Worm (Caenorhabditis elegans) whole organism, L3 larva: ENCODE results near the gene eco-1.

Experiments
- R02D3.7 ChIP-seq: fragments of 150-350 bp; optimal IDR thresholded peaks from 2 replicates; lab custom pipeline; 2014; ENCODE audit warnings: missing biosample characterization, missing genetic modification characterization
- ZK546.5 ChIP-seq: sonication (generic microtip); optimal IDR thresholded peaks from 2 replicates; lab custom pipeline; 2017; ENCODE audit warnings: missing biosample characterization, missing genetic modification characterization
- ama-1 ChIP-seq: fragments of 150-350 bp; optimal IDR thresholded peaks from 2 replicates; lab custom pipeline; 2018
- ceh-28 ChIP-seq: fragments of 150-350 bp; optimal IDR thresholded peaks from 2 replicates; lab custom pipeline; 2014; ENCODE audit warnings: missing biosample characterization, missing genetic modification reagents, missing genetic modification characterization
- ceh-9 ChIP-seq: sonication (generic microtip); optimal IDR thresholded peaks from 2 replicates; lab custom pipeline; 2018; ENCODE audit warnings: missing biosample characterization, missing genetic modification characterization
- daf-12 ChIP-seq: fragments of 150-350 bp; optimal IDR thresholded peaks from 2 replicates; lab custom pipeline; 2014; ENCODE audit warnings: missing biosample characterization, missing genetic modification reagents, missing genetic modification characterization
- egl-27 ChIP-seq: sonication (generic microtip); optimal IDR thresholded peaks from 4 replicates; lab custom pipeline; 2017; ENCODE audit warnings: missing biosample characterization, missing genetic modification reagents, missing genetic modification characterization
- egl-5 ChIP-seq: fragments of 150-350 bp; optimal IDR thresholded peaks from 2 replicates; lab custom pipeline; 2017; ENCODE audit warnings: missing biosample characterization, missing genetic modification reagents, missing genetic modification characterization, inconsistent platforms
- elt-1 ChIP-seq: fragments of 150-350 bp; optimal IDR thresholded peaks from 2 replicates; lab custom pipeline; 2014; ENCODE audit warnings: missing biosample characterization, missing genetic modification characterization
- elt-2 ChIP-seq: sonication (generic microtip); optimal IDR thresholded peaks from 2 replicates; lab custom pipeline; 2016; ENCODE audit warnings: missing genetic modification reagents, mild to moderate bottlenecking, missing genetic modification characterization, missing compliant biosample characterization
- elt-3 ChIP-seq, 3 experiments: fragments of 150-350 bp in 1 of 3; sonication (generic microtip) in 2 of 3; optimal IDR thresholded peaks; 2 replicates in 2 of 3; 4 replicates in 1 of 3; lab custom pipeline; 2014 to 2017; ENCODE audit warnings: missing biosample characterization in 3 of 3, missing genetic modification characterization in 3 of 3
- eor-1 ChIP-seq, 2 experiments: fragments of 150-350 bp; optimal IDR thresholded peaks; 2 replicates each; lab custom pipeline; 2014 to 2018; ENCODE audit warnings: missing biosample characterization in 2 of 2, missing genetic modification characterization in 2 of 2
- fkh-10 ChIP-seq: sonication (generic microtip); optimal IDR thresholded peaks from 2 replicates; lab custom pipeline; 2017; ENCODE audit warnings: missing biosample characterization, missing genetic modification reagents, missing genetic modification characterization
- fkh-2 ChIP-seq: fragments of 150-350 bp; optimal IDR thresholded peaks from 2 replicates; lab custom pipeline; 2014; ENCODE audit warnings: missing biosample characterization, missing genetic modification reagents, missing genetic modification characterization
- fos-1 ChIP-seq: fragments of 150-350 bp; optimal IDR thresholded peaks from 2 replicates; lab custom pipeline; 2014; ENCODE audit warnings: missing biosample characterization, missing genetic modification characterization
- hmg-11 ChIP-seq: sonication (generic microtip); optimal IDR thresholded peaks from 2 replicates; lab custom pipeline; 2016; ENCODE audit warnings: missing genetic modification characterization, missing compliant biosample characterization
- lin-15B ChIP-seq: fragments of 150-350 bp; optimal IDR thresholded peaks from 2 replicates; lab custom pipeline; 2014; ENCODE audit warnings: missing biosample characterization, missing genetic modification characterization
- lin-39 ChIP-seq: fragments of 150-350 bp; optimal IDR thresholded peaks from 2 replicates; lab custom pipeline; 2018; ENCODE audit warnings: missing biosample characterization, missing genetic modification reagents, missing genetic modification characterization
- lsy-12 ChIP-seq: sonication (generic microtip); optimal IDR thresholded peaks from 2 replicates; lab custom pipeline; 2016; ENCODE audit warnings: mild to moderate bottlenecking, missing genetic modification characterization, missing compliant biosample characterization
- mml-1 ChIP-seq: fragments of 150-350 bp; sonication (generic microtip); optimal IDR thresholded peaks from 3 replicates; lab custom pipeline; 2014; ENCODE audit warnings: missing biosample characterization, missing genetic modification characterization
- nfya-1 ChIP-seq: sonication (generic microtip); optimal IDR thresholded peaks from 2 replicates; lab custom pipeline; 2017; ENCODE audit warnings: missing genetic modification characterization, mild to moderate bottlenecking, missing compliant biosample characterization, antibody characterized with exemption, moderate library complexity; ENCODE audit not compliant: insufficient read depth
- nhr-11 ChIP-seq: fragments of 150-350 bp; optimal IDR thresholded peaks from 2 replicates; lab custom pipeline; 2014; ENCODE audit warnings: missing biosample characterization, missing genetic modification characterization
- nhr-12 ChIP-seq: fragments of 150-350 bp; optimal IDR thresholded peaks from 2 replicates; lab custom pipeline; 2014; ENCODE audit warnings: missing biosample characterization, missing genetic modification characterization
- nhr-23 ChIP-seq: fragments of 150-350 bp; optimal IDR thresholded peaks from 2 replicates; lab custom pipeline; 2014; ENCODE audit warnings: missing biosample characterization, missing genetic modification reagents, missing genetic modification characterization
- nhr-237 ChIP-seq: fragments of 150-350 bp; optimal IDR thresholded peaks from 2 replicates; lab custom pipeline; 2014; ENCODE audit warnings: missing biosample characterization, missing genetic modification characterization
- nhr-25 ChIP-seq: sonication (generic microtip); optimal IDR thresholded peaks from 2 replicates; lab custom pipeline; 2017; ENCODE audit warnings: missing biosample characterization, missing genetic modification characterization
- nhr-28 ChIP-seq: fragments of 150-350 bp; optimal IDR thresholded peaks from 2 replicates; lab custom pipeline; 2014; ENCODE audit warnings: missing biosample characterization, missing genetic modification characterization
- nhr-43 ChIP-seq: sonication (generic microtip); optimal IDR thresholded peaks from 2 replicates; lab custom pipeline; 2016; ENCODE audit warnings: mild to moderate bottlenecking, missing genetic modification characterization, missing compliant biosample characterization; ENCODE audit not compliant: poor library complexity, severe bottlenecking
- nhr-67 ChIP-seq: fragments of 150-350 bp; optimal IDR thresholded peaks from 2 replicates; lab custom pipeline; 2014; ENCODE audit warnings: missing biosample characterization, missing genetic modification characterization
- nhr-77 ChIP-seq: fragments of 150-350 bp; optimal IDR thresholded peaks from 2 replicates; lab custom pipeline; 2014; ENCODE audit warnings: missing biosample characterization, missing genetic modification characterization
- pha-4 ChIP-seq: fragments of 150-350 bp; optimal IDR thresholded peaks from 2 replicates; lab custom pipeline; 2014; ENCODE audit warnings: missing biosample characterization, missing genetic modification reagents, missing genetic modification characterization
- sea-2 ChIP-seq: fragments of 150-350 bp; sonication (generic microtip); optimal IDR thresholded peaks from 4 replicates; lab custom pipeline; 2014; ENCODE audit warnings: missing biosample characterization, missing genetic modification reagents, missing genetic modification characterization
- skn-1 ChIP-seq: fragments of 150-350 bp; optimal IDR thresholded peaks from 2 replicates; lab custom pipeline; 2014; ENCODE audit warnings: missing biosample characterization, missing genetic modification characterization
- snpc-4 ChIP-seq: fragments of 150-350 bp; optimal IDR thresholded peaks from 2 replicates; lab custom pipeline; 2014; ENCODE audit warnings: missing biosample characterization, missing genetic modification characterization
- tbx-2 ChIP-seq: sonication (generic microtip); optimal IDR thresholded peaks from 2 replicates; lab custom pipeline; 2016; ENCODE audit warnings: mild to moderate bottlenecking, missing genetic modification characterization, missing compliant biosample characterization
- unc-39 ChIP-seq: sonication (generic microtip); optimal IDR thresholded peaks from 4 replicates; lab custom pipeline; 2017; ENCODE audit warnings: missing biosample characterization, missing genetic modification characterization
- unc-62 ChIP-seq: fragments of 150-350 bp; sonication (generic microtip); optimal IDR thresholded peaks from 4 replicates; lab custom pipeline; 2014; ENCODE audit warnings: missing biosample characterization, missing genetic modification reagents, missing genetic modification characterization
- zag-1 ChIP-seq: fragments of 150-350 bp; optimal IDR thresholded peaks from 2 replicates; lab custom pipeline; 2014; ENCODE audit warnings: missing biosample characterization, missing genetic modification characterization
- ztf-11 ChIP-seq: fragments of 150-350 bp; optimal IDR thresholded peaks from 2 replicates; lab custom pipeline; 2014; ENCODE audit warnings: missing biosample characterization, missing genetic modification characterization
- ztf-4 ChIP-seq: fragments of 150-350 bp; optimal IDR thresholded peaks from 2 replicates; lab custom pipeline; 2014; ENCODE audit warnings: missing biosample characterization, missing genetic modification characterization

The eco-1 gene

ce11 chrIII:7369394-7370024, 10.6 kb upstream of the eco-1 start:
- no peak for TF ChIP-seq ceh-28 (tag; lab: Kevin White, UChicago)
- TF ChIP-seq nhr-43 (tag; lab: Kevin White, UChicago), result peak; percentile 66
- TF ChIP-seq unc-62, result no peak
- TF ChIP-seq ama-1 (lab: Kevin White, UChicago), result peak; percentile 81
- TF ChIP-seq elt-2 (tag; lab: Kevin White, UChicago), result peak; percentile 15
- no peak for TF ChIP-seq sea-2
- TF ChIP-seq egl-5 (tag; lab: Kevin White, UChicago), result no peak
- TF ChIP-seq unc-39, result no peak
- no peak for TF ChIP-seq nfya-1
- TF ChIP-seq nhr-23, result peak; percentile 62
- TF ChIP-seq lsy-12, result peak; percentile 78
- TF ChIP-seq ztf-4 (tag; lab: Kevin White, UChicago), result peak; percentile 32

DNA sequence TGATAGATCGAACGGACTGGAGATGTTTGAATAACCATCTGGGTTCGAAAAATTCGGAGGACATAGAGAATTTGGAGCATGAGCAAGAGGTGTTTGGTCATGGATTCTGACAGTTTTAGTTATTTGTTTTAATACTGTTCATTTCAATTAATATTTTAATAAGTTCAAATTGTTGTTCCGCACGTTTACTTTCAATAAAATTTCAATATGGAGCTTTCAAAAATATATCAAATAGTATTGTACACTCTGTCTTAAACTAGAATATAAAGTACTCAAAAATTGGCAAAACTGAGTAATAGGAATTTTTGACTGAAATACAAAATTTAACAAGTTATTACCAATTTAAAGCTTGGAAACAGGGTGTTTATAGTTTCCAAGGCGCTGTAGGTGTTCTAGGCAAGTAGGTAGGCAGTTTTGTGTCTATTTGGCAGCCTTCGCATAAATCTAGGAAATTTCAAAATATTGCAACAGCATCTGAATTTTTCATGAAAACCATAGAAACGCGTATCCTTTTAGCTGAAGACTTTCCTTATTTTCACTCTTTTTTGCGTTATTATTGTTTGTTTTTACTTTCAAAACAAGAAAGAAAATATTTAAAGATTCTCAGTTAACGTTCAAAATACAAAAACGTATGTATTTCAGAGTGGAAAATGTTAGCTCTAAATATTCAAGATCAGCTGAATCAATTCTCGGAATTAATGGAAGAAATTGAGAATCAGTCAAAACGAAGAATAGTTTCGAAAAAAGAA, 8.3 kb upstream of the eco-1 start, which contains the start of the genes T20B12.5 and T20B12.4:
TSS of gene T20B12.5 (minus strand) at position 101 of the 749 bp plus-strand sequence.
TSS of gene T20B12.4 (plus strand) at position 699 of the 749 bp plus-strand sequence.
- no peak for TF ChIP-seq ztf-11 (tag; lab: Kevin White, UChicago)

ce11 chrIII:7365602-7366001, 6.7 kb upstream of the eco-1 start, which contains the start of gene F08F8.11:
Gene F08F8.11, plus strand, starts transcription at chrIII:7365902.
- TF ChIP-seq nhr-237 (tag; lab: Kevin White, UChicago) (no peak), fkh-2 (tag; lab: Kevin White, UChicago) (no peak), elt-1 (no peak), R02D3.7 (tag; lab: Kevin White, UChicago) (no peak), skn-1 (tag; lab: Kevin White, UChicago) (no peak), unc-62 (no peak), egl-27 (tag; lab: Kevin White, UChicago) (no peak), ztf-4 (tag; lab: Kevin White, UChicago) (no peak), elt-3 (tag; optimal IDR thresholded peaks at IDR 0.05; lab: Kevin White, UChicago) (no peak), nhr-23 (no peak)

DNA sequence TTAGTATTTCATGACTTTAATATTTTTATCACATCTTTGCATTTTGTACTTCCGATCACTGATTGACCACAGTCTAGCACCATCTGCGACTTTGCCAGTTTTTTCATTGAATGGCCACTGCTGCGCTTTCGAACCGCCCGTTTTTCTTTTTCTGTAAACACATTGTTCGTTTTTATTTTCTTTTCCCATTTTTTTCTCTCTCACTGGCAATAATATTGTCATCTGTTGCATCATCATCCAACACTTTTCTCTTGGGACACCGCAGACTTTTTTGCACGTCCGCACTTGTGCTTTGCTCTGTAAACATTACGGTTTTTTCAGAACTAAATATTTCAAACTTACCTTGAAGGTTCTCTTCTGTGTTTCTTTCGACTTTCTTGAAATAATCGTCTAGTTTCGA, 268 bp downstream of the eco-1 start:
- TF ChIP-seq tbx-2 (tag; lab: Kevin White, UChicago) (no peak), nfya-1 (peak; percentile 8), mml-1 (tag; lab: Kevin White, UChicago) (no peak), egl-5 (tag; lab: Kevin White, UChicago) (no peak), ceh-28 (tag; lab: Kevin White, UChicago) (no peak), pha-4 (tag; lab: Kevin White, UChicago) (peak; percentile 82), nhr-12 (tag; lab: Kevin White, UChicago) (no peak), unc-39 (no peak), lin-15B (tag; lab: Kevin White, UChicago) (no peak), sea-2 (no peak), ZK546.5 (no peak), fos-1 (tag; lab: Kevin White, UChicago) (no peak), nhr-237 (tag; lab: Kevin White, UChicago) (no peak)

DNA sequence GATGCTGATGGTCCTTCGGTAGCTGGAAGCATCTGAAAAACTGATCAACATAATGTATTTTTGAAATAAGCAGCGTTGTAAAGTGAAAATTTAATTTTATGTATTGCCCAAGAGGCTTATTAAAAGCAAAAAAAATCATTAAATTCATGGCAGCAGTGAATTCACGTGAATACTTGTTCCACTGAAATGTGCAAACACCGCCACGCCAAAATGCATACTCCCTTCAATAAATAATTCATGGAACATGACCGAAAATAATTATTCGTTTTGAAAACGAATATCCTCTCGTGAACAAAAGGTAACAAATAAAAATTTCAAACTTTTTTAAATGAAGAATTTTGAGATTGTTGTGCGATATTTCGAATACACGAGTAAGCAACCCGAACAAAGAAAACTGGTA, 1.5 kb downstream of the eco-1 start, which contains the start of gene F08F8.10:
TSS of gene F08F8.10 (minus strand) at position 38 of the 400 bp plus-strand sequence.
- no peak for TF ChIP-seq unc-62
- TF ChIP-seq skn-1 (tag; lab: Kevin White, UChicago), result no peak
- TF ChIP-seq nhr-23, result no peak
- TF ChIP-seq pha-4 (tag; lab: Kevin White, UChicago), result peak; percentile 63
- peak; percentile 27 for TF ChIP-seq hmg-11 (tag; lab: Kevin White, UChicago)
- no peak for TF ChIP-seq lsy-12
- TF ChIP-seq lin-15B (tag; lab: Kevin White, UChicago), result no peak
- TF ChIP-seq ceh-9 (tag; lab: Kevin White, UChicago), result no peak
- no peak for TF ChIP-seq unc-39
- no peak for TF ChIP-seq elt-3 (tag; optimal IDR thresholded peaks at IDR 0.05; lab: Kevin White, UChicago)
- TF ChIP-seq nhr-25 (tag; lab: Kevin White, UChicago), result peak; percentile 18
- TF ChIP-seq snpc-4 (tag; lab: Kevin White, UChicago), result peak; percentile 47
- no peak for TF ChIP-seq fkh-2 (tag; lab: Kevin White, UChicago)
- no peak for TF ChIP-seq nhr-237 (tag; lab: Kevin White, UChicago)
- TF ChIP-seq fkh-10 (GFP tag; lab: Kevin White, UChicago), result no peak
- no peak for TF ChIP-seq zag-1 (tag; lab: Kevin White, UChicago)
- no peak for TF ChIP-seq nhr-43 (tag; lab: Kevin White, UChicago)
- TF ChIP-seq sea-2, result no peak
- no peak for TF ChIP-seq eor-1 (tag; optimal IDR thresholded peaks at IDR 0.05; lab: Kevin White, UChicago)
- no peak for TF ChIP-seq daf-12 (tag; lab: Kevin White, UChicago)
- no peak for TF ChIP-seq nhr-67
- no peak for TF ChIP-seq lin-39 (tag; lab: Kevin White, UChicago)
- no peak for TF ChIP-seq elt-2 (tag; lab: Kevin White, UChicago)
- TF ChIP-seq nhr-77 (tag; lab: Kevin White, UChicago), result no peak
- no peak for TF ChIP-seq ceh-28 (tag; lab: Kevin White, UChicago)
- TF ChIP-seq nhr-11 (tag; lab: Kevin White, UChicago), result no peak
- no peak for TF ChIP-seq ama-1 (lab: Kevin White, UChicago)
- TF ChIP-seq fos-1 (tag; lab: Kevin White, UChicago), result no peak
- no peak for TF ChIP-seq ztf-4 (tag; lab: Kevin White, UChicago)
- TF ChIP-seq R02D3.7 (tag; lab: Kevin White, UChicago), result no peak
- TF ChIP-seq nhr-28 (tag; lab: Kevin White, UChicago), result no peak
